ENCODE assay signal across 2 fruit fly cellular contexts in the genomic region with DNA sequence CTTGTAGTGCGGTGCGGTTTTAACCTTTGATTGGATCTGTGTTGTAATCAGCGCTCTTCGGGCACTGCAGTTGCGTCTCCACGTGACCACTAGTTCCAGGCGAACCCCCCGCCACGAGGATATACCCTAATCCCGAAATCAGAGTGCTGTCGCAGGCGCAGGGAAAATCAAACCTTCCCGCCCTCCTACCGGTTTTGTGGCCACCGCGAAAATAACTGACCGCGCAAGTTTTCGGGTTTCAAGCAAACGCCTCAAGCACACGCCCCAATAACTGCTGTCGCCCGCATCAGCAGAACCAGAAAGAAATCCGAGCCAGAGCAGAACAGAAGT.
A peak's percentile ranks its signal among the peaks of the same experiment; 100 is the strongest.
TF ChIP-seq lines count a peak whose summit lies in the region.

No protein-coding gene starts in this region.

- no peak for TF ChIP-seq CTCF in whole organism, embryonic (GFP tag; optimal IDR thresholded peaks at IDR 0.05; lab: Kevin White, UChicago)

TF ChIP-seq in whole organism, adult, 20 proteins besides CTCF, POLR2A, EP300 and RAD21:
- TF ChIP-seq tj (GFP tag; optimal IDR thresholded peaks at IDR 0.05; lab: Kevin White, UChicago) = peak; percentile 94
- peak; percentile 20 for TF ChIP-seq Mnt (GFP tag; optimal IDR thresholded peaks at IDR 0.05; lab: Kevin White, UChicago)
- TF ChIP-seq CG14711 (tag; optimal IDR thresholded peaks at IDR 0.05; lab: Kevin White, UChicago) = no peak

TF ChIP-seq in whole organism, embryonic, 481 proteins besides CTCF, POLR2A, EP300 and RAD21:
- TF ChIP-seq CG17361 (GFP tag; IDR thresholded peaks at IDR 0.05; lab: Robert Waterston, UW) (peak; percentile 0; the same call in 1 of the 3 replicates), CG16813 (GFP tag; IDR thresholded peaks at IDR 0.05; lab: Robert Waterston, UW; ENCODE audit: partially characterized antibody) (peak; percentile 12; the same call in 1 of the 3 replicates), slp2 (GFP tag; optimal IDR thresholded peaks at IDR 0.05; lab: Kevin White, UChicago) (no peak), twi (tag; optimal IDR thresholded peaks at IDR 0.05; lab: Kevin White, UChicago) (no peak), CG4730 (GFP tag; IDR thresholded peaks at IDR 0.05; lab: Robert Waterston, UW) (no peak), unc-4 (GFP tag; IDR thresholded peaks at IDR 0.05; lab: Robert Waterston, UW; ENCODE audit: partially characterized antibody) (0 out of 2 replicates have a peak, but pooled peaks have one; percentile 14), Pdp1 (GFP tag; optimal IDR thresholded peaks at IDR 0.05; lab: Kevin White, UChicago) (peak in 1 of 2 experiments; percentile 13), kni (GFP tag; optimal IDR thresholded peaks at IDR 0.05; lab: Kevin White, UChicago) (peak; percentile 2), Sry-δ (GFP tag; optimal IDR thresholded peaks at IDR 0.05; lab: Kevin White, UChicago) (no peak), sug (tag; optimal IDR thresholded peaks at IDR 0.05; lab: Kevin White, UChicago) (peak; percentile 16), CG3838 (GFP tag; optimal IDR thresholded peaks at IDR 0.05; lab: Kevin White, UChicago) (no peak), crp (GFP tag; optimal IDR thresholded peaks at IDR 0.05; lab: Kevin White, UChicago) (peak in 1 of 2 experiments; percentile 39), chinmo (GFP tag; IDR thresholded peaks at IDR 0.05; lab: Robert Waterston, UW; ENCODE audit: partially characterized antibody) (0 out of 4 replicates have a peak, but pooled peaks have one; percentile 58), MESR4 (GFP tag; optimal IDR thresholded peaks at IDR 0.05; lab: Kevin White, UChicago) (peak; percentile 60), CG13287 (GFP tag; IDR thresholded peaks at IDR 0.05; lab: Robert Waterston, UW; ENCODE audit: partially characterized antibody) (0 out of 2 replicates have a peak, but pooled peaks have one; percentile 18), CG6683 (GFP tag; optimal IDR thresholded peaks at IDR 0.05; lab: Kevin White, UChicago) (no peak), Doc3 (GFP tag; IDR thresholded peaks at IDR 0.05; lab: Robert Waterston, UW; ENCODE audit: partially characterized antibody) (peak; percentile 52; the same call in 1 of the 3 replicates), CG15011 (GFP tag; optimal IDR thresholded peaks at IDR 0.05; lab: Kevin White, UChicago) (no peak), MBD-R2 (GFP tag; IDR thresholded peaks at IDR 0.05; lab: Robert Waterston, UW) (peak; percentile 21; the same call in 1 of the 2 replicates), Dp (GFP tag; optimal IDR thresholded peaks at IDR 0.05; lab: Kevin White, UChicago) (peak; percentile 61), CG10147 (GFP tag; optimal IDR thresholded peaks at IDR 0.05; lab: Kevin White, UChicago) (no peak), Usf (GFP tag; optimal IDR thresholded peaks at IDR 0.05; lab: Kevin White, UChicago) (no peak), Scr (GFP tag; IDR thresholded peaks at IDR 0.05; lab: Robert Waterston, UW; ENCODE audit: partially characterized antibody) (peak; percentile 15; the same call in 1 of the 2 replicates), E2f2 (GFP tag; IDR thresholded peaks at IDR 0.05; lab: Robert Waterston, UW) (peak; percentile 76), Asciz (GFP tag; optimal IDR thresholded peaks at IDR 0.05; lab: Kevin White, UChicago) (no peak)
